Worm (Caenorhabditis elegans): ENCODE measurements around the gene srx-63.

ce11 chrV:3974361-3974760, 42.9 kb downstream of the srx-63 start, which contains the start of gene str-82:
- TF ChIP-seq snpc-4 (tag; optimal IDR thresholded peaks at IDR 0.05) (no peak), ceh-28 (tag; optimal IDR thresholded peaks at IDR 0.05) (no peak), nhr-25 (tag; optimal IDR thresholded peaks at IDR 0.05) (no peak), nhr-23 (tag; optimal IDR thresholded peaks at IDR 0.05) (no peak), lin-39 (tag; optimal IDR thresholded peaks at IDR 0.05) (no peak), nhr-28 (tag; optimal IDR thresholded peaks at IDR 0.05) (no peak), lin-15B (tag; optimal IDR thresholded peaks at IDR 0.05) (no peak), ama-1 (optimal IDR thresholded peaks at IDR 0.05) (no peak), nhr-76 (tag; optimal IDR thresholded peaks at IDR 0.05) (no peak), unc-62 (GFP tag; optimal IDR thresholded peaks at IDR 0.05) (no peak), nhr-11 (tag; optimal IDR thresholded peaks at IDR 0.05) (no peak), nhr-67 (tag; optimal IDR thresholded peaks at IDR 0.05) (no peak)
